Worm (Caenorhabditis elegans) whole organism, young adult: ENCODE measurements around the gene ZK177.2.
A peak's percentile ranks its signal among the peaks of the same experiment; 100 is the strongest.

Source experiments
- F22D6.2 ChIP-seq: sonication (generic microtip); optimal IDR thresholded peaks from 2 replicates; lab custom pipeline; 2016; ENCODE audit warnings: mild to moderate bottlenecking, missing genetic modification characterization, missing compliant biosample characterization
- F33H1.4 ChIP-seq: fragments of 200-800 bp; sonication (Bioruptor generic); IDR thresholded peaks from 2 replicates; pipeline ENCODE4 v1.3.6; 2022; ENCODE audit warnings: missing genetic modification reagents, missing genetic modification characterization, missing compliant biosample characterization
- F37B4.10 ChIP-seq: fragments of 200-800 bp; sonication (Bioruptor generic); IDR thresholded peaks from 2 replicates; pipeline ENCODE4 v1.3.6; 2022; ENCODE audit warnings: missing genetic modification characterization, missing compliant biosample characterization
- K12H6.12 ChIP-seq: fragments of 200-800 bp; sonication (Bioruptor generic); optimal IDR thresholded peaks from 2 replicates; lab custom pipeline; 2018; ENCODE audit warnings: mild to moderate bottlenecking, missing genetic modification characterization, missing compliant biosample characterization
- ZK185.1 ChIP-seq: sonication (generic microtip); optimal IDR thresholded peaks from 2 replicates; lab custom pipeline; 2016; ENCODE audit warnings: mild to moderate bottlenecking, missing genetic modification characterization, missing compliant biosample characterization; ENCODE audit not compliant: poor library complexity, severe bottlenecking
- aptf-2 ChIP-seq: fragments of 200-800 bp; sonication (Bioruptor generic); conservative IDR thresholded peaks from 2 replicates; pipeline ENCODE4 v1.3.6; 2022; ENCODE audit warnings: missing genetic modification reagents, missing genetic modification characterization, missing compliant biosample characterization
- aptf-3 ChIP-seq: fragments of 200-800 bp; sonication (Bioruptor generic); IDR thresholded peaks from 2 replicates; pipeline ENCODE4 v1.3.6; 2022; ENCODE audit warnings: missing genetic modification characterization, missing compliant biosample characterization
- atf-7 ChIP-seq: sonication (generic microtip); optimal IDR thresholded peaks from 2 replicates; lab custom pipeline; 2017; ENCODE audit warnings: mild to moderate bottlenecking, missing genetic modification characterization, missing compliant biosample characterization
- attf-5 ChIP-seq: fragments of 200-800 bp; sonication (Bioruptor generic); optimal IDR thresholded peaks from 2 replicates; lab custom pipeline; 2018; ENCODE audit warnings: mild to moderate bottlenecking, missing genetic modification characterization, missing compliant biosample characterization
- bed-1 ChIP-seq: fragments of 200-800 bp; sonication (Bioruptor generic); IDR thresholded peaks from 2 replicates; pipeline ENCODE4 v1.3.6; 2022; ENCODE audit warnings: missing genetic modification reagents, missing genetic modification characterization, missing compliant biosample characterization
- ceh-58 ChIP-seq: fragments of 200-800 bp; sonication (Bioruptor generic); IDR thresholded peaks from 2 replicates; pipeline ENCODE4 v1.3.6; 2022; ENCODE audit warnings: missing genetic modification characterization, missing compliant biosample characterization
- dox-1 ChIP-seq: fragments of 200-800 bp; sonication (Bioruptor generic); IDR thresholded peaks from 2 replicates; pipeline ENCODE4 v1.3.6; 2022; ENCODE audit warnings: missing genetic modification reagents, missing genetic modification characterization, missing compliant biosample characterization
- fkh-3 ChIP-seq: sonication (generic microtip); optimal IDR thresholded peaks from 2 replicates; lab custom pipeline; 2016; ENCODE audit warnings: mild to moderate bottlenecking, missing genetic modification characterization, missing compliant biosample characterization
- him-1 ChIP-seq: sonication (generic microtip); optimal IDR thresholded peaks from 2 replicates; lab custom pipeline; 2016; ENCODE audit warnings: missing genotype, missing genetic modification reagents, missing genetic modification characterization, missing compliant biosample characterization
- hlh-26 ChIP-seq: fragments of 200-800 bp; sonication (Bioruptor generic); conservative IDR thresholded peaks from 2 replicates; pipeline ENCODE4 v1.3.6; 2022; ENCODE audit warnings: missing genetic modification reagents, missing genetic modification characterization, missing compliant biosample characterization
- lin-35 ChIP-seq, 3 experiments: fragments of 150-350 bp in 2 of 3; sonication (generic microtip) in 1 of 3; optimal IDR thresholded peaks; 2 replicates each; lab custom pipeline; 2014 to 2018; ENCODE audit warnings: missing biosample characterization in 3 of 3, missing genetic modification characterization in 3 of 3, missing genetic modification reagents in 3 of 3
- lin-54 ChIP-seq: fragments of 200-800 bp; sonication (Bioruptor generic); optimal IDR thresholded peaks from 2 replicates; lab custom pipeline; 2018; ENCODE audit warnings: mild to moderate bottlenecking, missing genetic modification characterization, missing compliant biosample characterization
- lsl-1 ChIP-seq: fragments of 200-800 bp; sonication (Bioruptor generic); optimal IDR thresholded peaks from 2 replicates; lab custom pipeline; 2018; ENCODE audit warnings: mild to moderate bottlenecking, missing genetic modification characterization, moderate library complexity, missing compliant biosample characterization
- madf-6 ChIP-seq: fragments of 200-800 bp; sonication (Bioruptor generic); IDR thresholded peaks from 2 replicates; pipeline ENCODE4 v1.3.6; 2022; ENCODE audit warnings: missing genetic modification reagents, missing genetic modification characterization, missing compliant biosample characterization
- madf-8 ChIP-seq: fragments of 200-800 bp; sonication (Bioruptor generic); conservative IDR thresholded peaks from 2 replicates; pipeline ENCODE4 v1.3.6; 2022; ENCODE audit warnings: missing genetic modification reagents, missing genetic modification characterization, missing compliant biosample characterization
- mcd-1 ChIP-seq: fragments of 200-800 bp; sonication (Bioruptor generic); IDR thresholded peaks from 2 replicates; pipeline ENCODE4 v1.3.6; 2022; ENCODE audit warnings: missing genetic modification reagents, missing genetic modification characterization, missing compliant biosample characterization
- nhr-27 ChIP-seq: fragments of 200-800 bp; sonication (Bioruptor generic); optimal IDR thresholded peaks from 2 replicates; lab custom pipeline; 2018; ENCODE audit warnings: mild to moderate bottlenecking, missing genetic modification characterization, moderate library complexity, missing compliant biosample characterization
- rcor-1 ChIP-seq: fragments of 200-800 bp; sonication (Bioruptor generic); IDR thresholded peaks from 2 replicates; pipeline ENCODE4 v1.3.6; 2022; ENCODE audit warnings: missing genetic modification reagents, missing genetic modification characterization, missing compliant biosample characterization
- rec-8 ChIP-seq, 2 experiments: sonication (generic microtip); optimal IDR thresholded peaks; 2 replicates each; lab custom pipeline; 2016; ENCODE audit warnings: mild to moderate bottlenecking in 2 of 2, missing genetic modification characterization in 2 of 2, missing genetic modification reagents in 2 of 2, missing genotype in 2 of 2, missing biosample characterization in 1 of 2, missing compliant biosample characterization in 1 of 2, moderate library complexity in 1 of 2
- sdz-38 ChIP-seq: sonication (generic microtip); optimal IDR thresholded peaks from 2 replicates; lab custom pipeline; 2016; ENCODE audit warnings: missing genotype, missing genetic modification characterization, missing compliant biosample characterization
- snpc-4 ChIP-seq, 5 experiments: fragments of 150-350 bp in 1 of 5; sonication (generic microtip) in 4 of 5; optimal IDR thresholded peaks; 2 replicates each; lab custom pipeline; 2014 to 2018; ENCODE audit warnings: missing genetic modification characterization in 5 of 5, missing biosample characterization in 3 of 5, antibody characterized with exemption in 2 of 5, mild to moderate bottlenecking in 2 of 5, missing compliant biosample characterization in 2 of 5, missing genotype in 2 of 5, moderate library complexity in 2 of 5, missing genetic modification reagents in 1 of 5
- tbp1 ChIP-seq: fragments of 200-800 bp; sonication (Bioruptor generic); optimal IDR thresholded peaks from 2 replicates; lab custom pipeline; 2018; ENCODE audit warnings: mild to moderate bottlenecking, missing genetic modification characterization, missing compliant biosample characterization
- unc-130 ChIP-seq: sonication (generic microtip); optimal IDR thresholded peaks from 2 replicates; lab custom pipeline; 2016; ENCODE audit warnings: missing genetic modification reagents, missing genetic modification characterization, missing compliant biosample characterization
- xnd-1 ChIP-seq: sonication (generic microtip); optimal IDR thresholded peaks from 2 replicates; lab custom pipeline; 2016; ENCODE audit warnings: missing genotype, missing genetic modification reagents, missing genetic modification characterization, missing compliant biosample characterization
- ztf-18 ChIP-seq: sonication (generic microtip); optimal IDR thresholded peaks from 2 replicates; lab custom pipeline; 2016; ENCODE audit warnings: missing genotype, mild to moderate bottlenecking, missing genetic modification characterization, missing compliant biosample characterization
- ztf-26 ChIP-seq: sonication (generic microtip); optimal IDR thresholded peaks from 2 replicates; lab custom pipeline; 2017; ENCODE audit warnings: missing genetic modification characterization, missing compliant biosample characterization
- ztf-28 ChIP-seq: fragments of 200-800 bp; sonication (Bioruptor generic); IDR thresholded peaks from 2 replicates; pipeline ENCODE4 v1.3.6; 2022; ENCODE audit warnings: missing genetic modification reagents, missing genetic modification characterization, missing compliant biosample characterization

ZK177.2 gene

ce11 chrII:5500986-5501657, 17.9 kb upstream of the ZK177.2 start, which contains the start of gene F12A10.8 (continued):
- TF ChIP-seq fkh-3 (tag; lab: Kevin White, UChicago), result no peak

DNA sequence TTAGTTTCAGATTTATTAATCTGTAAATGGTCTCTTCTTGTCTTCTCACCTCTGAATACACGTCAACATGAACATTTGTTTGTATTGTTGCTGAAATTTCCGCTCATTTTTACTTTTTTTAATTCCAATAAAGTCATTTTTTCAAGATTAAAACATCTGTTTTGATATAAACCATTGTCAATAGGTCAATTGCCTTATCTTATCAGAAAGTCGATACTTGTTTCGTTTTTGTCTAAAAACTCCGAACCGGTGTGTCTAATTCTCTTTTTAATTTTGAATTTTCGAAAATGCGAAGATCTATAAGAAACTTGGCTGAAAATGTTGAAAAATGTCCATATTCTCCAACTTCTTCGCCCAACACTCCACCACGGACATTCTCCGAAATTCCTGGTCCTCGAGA, 15.2 kb upstream of the ZK177.2 start, which contains the start of gene cyp-44A1:
cyp-44A1 (plus strand) TSS at position 285 of the 400 bp plus-strand sequence.
- TF ChIP-seq aptf-3 (GFP tag; lab: Robert Waterston, UW) (no peak), nhr-27 (tag; lab: Kevin White, UChicago) (no peak), bed-1 (GFP tag; lab: Robert Waterston, UW) (no peak), F22D6.2 (no peak)

DNA sequence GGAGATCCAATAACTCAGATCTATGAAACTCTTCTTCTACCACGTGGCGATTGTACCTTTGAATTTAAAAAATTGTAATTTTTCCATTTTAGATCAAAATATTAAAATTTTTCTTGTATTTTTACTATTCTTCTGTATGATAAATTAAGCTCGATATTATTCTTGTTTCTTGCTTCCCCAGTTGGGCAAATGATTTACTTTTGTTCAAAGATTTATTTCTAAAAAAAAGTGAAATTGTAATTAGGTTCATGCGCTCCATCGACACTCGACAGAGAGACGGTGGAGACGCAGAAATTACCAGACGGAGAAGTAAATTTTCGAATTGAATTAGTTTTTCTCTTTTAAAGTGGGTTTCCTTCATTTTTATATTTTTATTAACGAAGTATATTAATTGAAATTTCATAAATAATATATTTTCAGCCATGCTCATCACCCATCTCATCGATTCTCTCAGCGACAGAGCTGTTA, 13.2 kb upstream of the ZK177.2 start, which contains the start of gene npp-24:
npp-24 (plus strand) TSS at position 51 of the 468 bp plus-strand sequence.
- TF ChIP-seq lin-35 (GFP tag; optimal IDR thresholded peaks at IDR 0.05; lab: Kevin White, UChicago) (peak in 1 of 3 experiments; percentile 43), rcor-1 (GFP tag; lab: Robert Waterston, UW) (no peak)

DNA sequence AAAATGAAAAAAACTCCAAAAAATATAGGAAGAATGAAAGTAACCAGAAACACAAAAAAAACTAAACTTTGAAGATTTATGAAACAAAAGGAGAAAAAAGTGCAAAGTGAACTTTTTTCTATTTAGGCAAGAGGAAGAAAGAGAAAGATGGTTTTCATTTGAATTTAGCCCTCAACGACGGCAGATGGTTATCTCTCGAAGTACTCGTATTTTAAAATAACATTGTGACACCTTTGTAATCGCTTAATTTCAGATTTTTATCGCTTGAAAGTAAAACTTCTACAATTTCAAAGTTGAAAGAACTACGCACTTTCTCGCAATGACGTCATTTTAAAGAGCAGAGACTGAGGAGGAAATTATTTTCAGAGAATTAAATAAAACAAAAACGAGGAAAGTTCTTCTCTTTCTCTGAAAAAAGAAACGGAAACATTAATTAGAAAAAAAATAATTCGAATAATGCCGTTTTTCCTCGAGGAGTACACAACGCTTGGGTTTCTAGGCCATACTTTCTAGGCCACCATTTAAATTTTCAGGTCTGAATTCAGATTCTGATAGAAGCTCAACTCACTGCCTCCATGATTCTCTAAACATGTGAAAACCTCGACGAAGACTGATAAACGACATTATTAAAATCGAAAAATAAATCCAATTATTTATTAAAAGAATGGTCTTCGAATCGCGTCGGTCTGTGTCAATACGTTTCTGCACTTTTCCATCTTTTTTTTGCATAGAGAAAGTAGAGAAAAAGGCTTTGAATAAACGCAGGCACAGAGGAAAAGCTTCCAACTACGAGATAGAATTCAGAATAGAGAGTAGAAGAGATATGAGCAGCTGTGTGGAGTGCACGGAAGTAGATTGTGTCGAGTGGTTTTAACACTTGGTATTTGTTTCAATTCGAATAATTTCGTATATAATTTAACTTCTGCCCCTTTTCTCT, 7.3 kb upstream of the ZK177.2 start:
- TF ChIP-seq F33H1.4 (GFP tag; lab: Robert Waterston, UW) (peak; percentile 42), aptf-2 (GFP tag; lab: Robert Waterston, UW) (0 out of 2 replicates have a peak, but pooled peaks have one; percentile 38), attf-5 (GFP tag; lab: Kevin White, UChicago) (peak; percentile 1), ztf-28 (GFP tag; lab: Robert Waterston, UW) (0 out of 2 replicates have a peak, but pooled peaks have one; percentile 22), atf-7 (tag; lab: Kevin White, UChicago) (peak; percentile 16), rec-8 (tag; optimal IDR thresholded peaks at IDR 0.05; lab: Kevin White, UChicago) (peak in 1 of 2 experiments; percentile 24), madf-8 (peak; percentile 88), unc-130 (GFP tag; lab: Kevin White, UChicago) (peak; percentile 57), F37B4.10 (GFP tag; lab: Robert Waterston, UW) (no peak), lin-35 (GFP tag; optimal IDR thresholded peaks at IDR 0.05; lab: Kevin White, UChicago) (peak in 1 of 3 experiments; percentile 13), ZK185.1 (tag; lab: Kevin White, UChicago) (peak; percentile 65), K12H6.12 (tag; lab: Kevin White, UChicago) (peak; percentile 7), him-1 (tag; lab: Kevin White, UChicago) (peak; percentile 50), madf-6 (peak; percentile 90), ztf-26 (tag; lab: Kevin White, UChicago) (no peak), lsl-1 (GFP tag; lab: Kevin White, UChicago) (peak; percentile 45), tbp1 (GFP tag; lab: Kevin White, UChicago) (no peak), hlh-26 (no peak), snpc-4 (GFP tag; optimal IDR thresholded peaks at IDR 0.05; lab: Kevin White, UChicago) (no peak), snpc-4 (tag; optimal IDR thresholded peaks at IDR 0.05; lab: Kevin White, UChicago) (peak in 1 of 4 experiments; percentile 13), xnd-1 (tag; lab: Kevin White, UChicago) (peak; percentile 76), sdz-38 (tag; lab: Kevin White, UChicago) (no peak), ceh-58 (GFP tag; lab: Robert Waterston, UW) (no peak), ztf-18 (tag; lab: Kevin White, UChicago) (no peak), dox-1 (GFP tag; lab: Robert Waterston, UW) (0 out of 2 replicates have a peak, but pooled peaks have one; percentile 39), mcd-1 (peak; percentile 41), lin-54 (GFP tag; lab: Kevin White, UChicago) (peak; percentile 4)
- TF ChIP-seq, all 124 proteins: peak for 19
